Worm (Caenorhabditis elegans) whole organism, L1 larva: ENCODE results near the gene kcnl-4.

ENCODE experiments used
- ceh-90 ChIP-seq: sonication (generic microtip); optimal IDR thresholded peaks from 2 replicates; lab custom pipeline; 2016; ENCODE audit warnings: missing genetic modification characterization, missing compliant biosample characterization
- elt-2 ChIP-seq: sonication (generic microtip); optimal IDR thresholded peaks from 2 replicates; lab custom pipeline; 2016; ENCODE audit warnings: missing genetic modification characterization, mild to moderate bottlenecking, inconsistent platforms, missing compliant biosample characterization, missing genetic modification reagents
- jun-1 ChIP-seq: fragments of 150-350 bp; optimal IDR thresholded peaks from 2 replicates; lab custom pipeline; 2014; ENCODE audit warnings: missing biosample characterization, missing genetic modification reagents, missing genetic modification characterization
- tbx-2 ChIP-seq: sonication (generic microtip); optimal IDR thresholded peaks from 2 replicates; lab custom pipeline; 2016; ENCODE audit warnings: missing genetic modification characterization, missing compliant biosample characterization
- tlp-1 ChIP-seq: fragments of 150-350 bp; optimal IDR thresholded peaks from 2 replicates; lab custom pipeline; 2014; ENCODE audit warnings: missing biosample characterization, missing genetic modification characterization
- unc-86 ChIP-seq: sonication (generic microtip); optimal IDR thresholded peaks from 2 replicates; lab custom pipeline; 2016; ENCODE audit warnings: missing genetic modification characterization, missing compliant biosample characterization
- ztf-11 ChIP-seq, 2 experiments: sonication (generic microtip); optimal IDR thresholded peaks; 2 replicates each; lab custom pipeline; 2016 to 2017; ENCODE audit warnings: missing genetic modification characterization in 2 of 2, missing biosample characterization in 1 of 2, missing compliant biosample characterization in 1 of 2

ce11 chrV:14540932-14541331 lies 10.0 kb downstream of the kcnl-4 start:
- TF ChIP-seq jun-1 (no peak), elt-2 (tag; lab: Kevin White, UChicago) (no peak), ztf-11 (tag; optimal IDR thresholded peaks at IDR 0.05; lab: Kevin White, UChicago) (no peak), ceh-90 (no peak), unc-86 (no peak), tlp-1 (tag; lab: Kevin White, UChicago) (no peak), tbx-2 (no peak)
